Fruit fly (Drosophila melanogaster): ENCODE results near the gene rols.

rols gene

DNA sequence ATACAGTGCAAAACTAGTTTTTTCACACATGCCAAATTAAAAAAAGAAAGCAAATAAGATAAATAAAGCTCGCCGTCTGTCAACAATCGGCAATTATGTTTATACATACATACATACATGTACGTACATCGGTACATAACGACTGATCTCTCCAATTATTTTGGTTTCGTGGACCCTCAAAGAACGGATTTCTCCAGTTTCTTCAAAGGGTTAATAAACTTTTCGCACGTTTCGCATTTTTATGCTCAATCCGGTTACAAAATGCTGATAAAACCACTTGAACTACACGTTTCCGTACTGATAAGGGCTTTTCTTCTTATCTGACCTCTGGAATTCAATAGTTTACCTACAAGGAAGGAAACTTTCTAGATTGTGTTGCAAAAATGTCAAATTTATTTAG lies 61.2 kb downstream of the rols start:
- no peak for TF ChIP-seq Hr4 (GFP tag; optimal IDR thresholded peaks at IDR 0.05)
- TF ChIP-seq Hr38 (GFP tag; optimal IDR thresholded peaks at IDR 0.05) = no peak
- TF ChIP-seq net (GFP tag; optimal IDR thresholded peaks at IDR 0.05) = no peak
- TF ChIP-seq achi (GFP tag; optimal IDR thresholded peaks at IDR 0.05) = no peak
- TF ChIP-seq Lpt (GFP tag; optimal IDR thresholded peaks at IDR 0.05) = no peak
- no peak for TF ChIP-seq dsx (GFP tag; optimal IDR thresholded peaks at IDR 0.05; ENCODE audit: poor library complexity, severe bottlenecking)
- TF ChIP-seq Sox14 (GFP tag; optimal IDR thresholded peaks at IDR 0.05) = no peak
- no peak for TF ChIP-seq svp (GFP tag)
- TF ChIP-seq CG6854 (GFP tag; optimal IDR thresholded peaks at IDR 0.05) = no peak
- no peak for TF ChIP-seq CG1621 (tag; optimal IDR thresholded peaks at IDR 0.05)
- no peak for TF ChIP-seq CG4318 (GFP tag; optimal IDR thresholded peaks at IDR 0.05)
- TF ChIP-seq CG10631 (GFP tag; optimal IDR thresholded peaks at IDR 0.05) = no peak
- TF ChIP-seq fd59A (GFP tag; optimal IDR thresholded peaks at IDR 0.05) = no peak

DNA sequence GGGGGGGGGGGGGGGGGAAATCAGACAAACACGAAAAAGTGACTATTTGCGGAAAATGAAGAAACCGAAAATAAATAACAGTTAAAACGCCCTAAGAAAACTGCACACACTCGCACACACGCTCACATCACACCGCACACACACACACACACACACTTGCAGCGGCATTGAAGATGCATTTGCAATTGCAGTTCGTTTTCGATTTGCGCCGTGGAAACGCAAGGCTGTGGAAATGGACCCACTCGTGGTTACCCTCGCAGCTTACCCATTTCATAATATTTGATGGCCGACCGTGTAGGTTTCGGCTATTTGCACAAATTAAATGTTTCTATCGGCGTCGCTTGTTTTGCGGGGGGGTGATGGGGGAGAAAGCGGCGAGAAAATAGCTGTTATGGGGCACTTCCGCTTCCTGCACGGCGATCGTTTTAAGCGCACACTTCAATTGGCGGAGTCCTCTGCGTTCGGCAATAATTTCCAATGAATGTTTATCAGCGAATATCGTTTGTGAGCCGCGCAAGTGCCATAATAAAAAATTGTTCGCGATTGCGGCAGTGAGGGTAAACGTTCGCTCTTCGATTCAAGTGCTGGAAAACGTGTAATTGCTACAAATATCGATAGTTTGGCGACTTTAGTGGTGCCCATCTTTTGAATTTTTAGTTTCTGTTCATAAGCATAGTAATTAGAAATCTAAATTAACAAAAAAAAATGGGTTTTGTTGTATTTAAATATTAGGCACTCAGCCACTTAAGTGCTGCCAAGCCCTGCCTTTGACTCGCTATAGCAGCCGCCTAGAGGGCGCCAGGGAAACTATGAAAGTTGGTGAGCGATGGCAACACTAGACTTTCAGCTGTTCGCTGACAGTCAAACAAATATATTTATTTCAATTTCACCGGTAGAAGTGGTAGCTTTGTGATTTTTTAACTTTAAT lies 62.1 kb downstream of the rols start, which contains the start of the genes Pop2 and CG6928:
Gene Pop2, minus strand, starts transcription at position 595 of the 928 bp plus-strand sequence.
Gene CG6928, plus strand, starts transcription at position 835 of the 928 bp plus-strand sequence.
- TF ChIP-seq CG3032 (tag; optimal IDR thresholded peaks at IDR 0.05) = peak; percentile 33
- TF ChIP-seq CG31627 (GFP tag; optimal IDR thresholded peaks at IDR 0.05) = peak; percentile 84
- peak; percentile 45 for TF ChIP-seq Met (GFP tag; optimal IDR thresholded peaks at IDR 0.05)
- no peak for TF ChIP-seq Eip93F (GFP tag; optimal IDR thresholded peaks at IDR 0.05)
- TF ChIP-seq net (GFP tag; optimal IDR thresholded peaks at IDR 0.05) = no peak
- peak; percentile 55 for TF ChIP-seq Eip75B (GFP tag; optimal IDR thresholded peaks at IDR 0.05)
- peak; percentile 39 for TF ChIP-seq CG11902 (GFP tag; optimal IDR thresholded peaks at IDR 0.05)
- no peak for TF ChIP-seq CG1621 (tag; optimal IDR thresholded peaks at IDR 0.05)
- no peak for TF ChIP-seq Ets96B (tag; optimal IDR thresholded peaks at IDR 0.05)
- peak; percentile 12 for TF ChIP-seq CG6792 (GFP tag; optimal IDR thresholded peaks at IDR 0.05)
- TF ChIP-seq eg (GFP tag; IDR thresholded peaks at IDR 0.05) = peak; percentile 59
- TF ChIP-seq CG4318 (GFP tag; optimal IDR thresholded peaks at IDR 0.05) = no peak
- no peak for TF ChIP-seq CG10669 (GFP tag; optimal IDR thresholded peaks at IDR 0.05)
- peak in 1 of 2 experiments; percentile 6 for TF ChIP-seq salr (GFP tag; optimal IDR thresholded peaks at IDR 0.05)
- TF ChIP-seq svp (GFP tag) = no peak
- TF ChIP-seq fkh (GFP tag; optimal IDR thresholded peaks at IDR 0.05) = peak; percentile 29
- peak; percentile 73 for TF ChIP-seq esn (GFP tag; optimal IDR thresholded peaks at IDR 0.05)
- TF ChIP-seq CG8632 (GFP tag; optimal IDR thresholded peaks at IDR 0.05) = no peak
- no peak for TF ChIP-seq CG6854 (GFP tag; optimal IDR thresholded peaks at IDR 0.05)
- TF ChIP-seq ss (GFP tag; optimal IDR thresholded peaks at IDR 0.05) = no peak
- peak; percentile 63 for TF ChIP-seq Hr4 (GFP tag; optimal IDR thresholded peaks at IDR 0.05)
- peak; percentile 24 for TF ChIP-seq fd85E (GFP tag; optimal IDR thresholded peaks at IDR 0.05)
- peak; percentile 22 for TF ChIP-seq CG34406 (GFP tag; optimal IDR thresholded peaks at IDR 0.05)
- TF ChIP-seq vri (GFP tag; optimal IDR thresholded peaks at IDR 0.05) = no peak
- TF ChIP-seq Sox102F (GFP tag; optimal IDR thresholded peaks at IDR 0.05) = peak; percentile 52
- no peak for TF ChIP-seq CG3919 (GFP tag; optimal IDR thresholded peaks at IDR 0.05)
- TF ChIP-seq cyc (GFP tag; optimal IDR thresholded peaks at IDR 0.05) = peak; percentile 80
- TF ChIP-seq CG10631 (GFP tag; optimal IDR thresholded peaks at IDR 0.05) = peak; percentile 75
- TF ChIP-seq Hr39 (GFP tag; optimal IDR thresholded peaks at IDR 0.05) = peak; percentile 80
- no peak for TF ChIP-seq pdm3 (GFP tag; optimal IDR thresholded peaks at IDR 0.05)
- no peak for TF ChIP-seq CG32006 (GFP tag; optimal IDR thresholded peaks at IDR 0.05)
- peak; percentile 100 for TF ChIP-seq CG6808 (GFP tag; optimal IDR thresholded peaks at IDR 0.05)
- TF ChIP-seq Lpt (GFP tag; optimal IDR thresholded peaks at IDR 0.05) = peak; percentile 8
- peak; percentile 66 for TF ChIP-seq OdsH (GFP tag; optimal IDR thresholded peaks at IDR 0.05)
- peak; percentile 83 for TF ChIP-seq Eip78C (GFP tag)
- peak; percentile 69 for TF ChIP-seq Sox14 (GFP tag; optimal IDR thresholded peaks at IDR 0.05)
- peak; percentile 21 for TF ChIP-seq CG7368 (GFP tag; optimal IDR thresholded peaks at IDR 0.05)
- TF ChIP-seq fd59A (GFP tag; optimal IDR thresholded peaks at IDR 0.05) = no peak
- peak; percentile 71 for TF ChIP-seq acj6 (GFP tag; optimal IDR thresholded peaks at IDR 0.05)
- peak; percentile 68 for TF ChIP-seq Ets21C (GFP tag; optimal IDR thresholded peaks at IDR 0.05)
- TF ChIP-seq spab (GFP tag; optimal IDR thresholded peaks at IDR 0.05) = no peak
- TF ChIP-seq CG16779 (tag; optimal IDR thresholded peaks at IDR 0.05) = no peak
- no peak for TF ChIP-seq CG11762 (GFP tag; optimal IDR thresholded peaks at IDR 0.05; ENCODE audit: insufficient read depth)

All from whole organism, prepupa.